Fruit fly (Drosophila melanogaster): Measurements from ENCODE around the gene mnb.
"Not testable (repeated sequence)": the region's sequence is repeated elsewhere in the genome, so short reads cannot be mapped to it uniquely, and the experiment has no call there.

mnb gene

DNA sequence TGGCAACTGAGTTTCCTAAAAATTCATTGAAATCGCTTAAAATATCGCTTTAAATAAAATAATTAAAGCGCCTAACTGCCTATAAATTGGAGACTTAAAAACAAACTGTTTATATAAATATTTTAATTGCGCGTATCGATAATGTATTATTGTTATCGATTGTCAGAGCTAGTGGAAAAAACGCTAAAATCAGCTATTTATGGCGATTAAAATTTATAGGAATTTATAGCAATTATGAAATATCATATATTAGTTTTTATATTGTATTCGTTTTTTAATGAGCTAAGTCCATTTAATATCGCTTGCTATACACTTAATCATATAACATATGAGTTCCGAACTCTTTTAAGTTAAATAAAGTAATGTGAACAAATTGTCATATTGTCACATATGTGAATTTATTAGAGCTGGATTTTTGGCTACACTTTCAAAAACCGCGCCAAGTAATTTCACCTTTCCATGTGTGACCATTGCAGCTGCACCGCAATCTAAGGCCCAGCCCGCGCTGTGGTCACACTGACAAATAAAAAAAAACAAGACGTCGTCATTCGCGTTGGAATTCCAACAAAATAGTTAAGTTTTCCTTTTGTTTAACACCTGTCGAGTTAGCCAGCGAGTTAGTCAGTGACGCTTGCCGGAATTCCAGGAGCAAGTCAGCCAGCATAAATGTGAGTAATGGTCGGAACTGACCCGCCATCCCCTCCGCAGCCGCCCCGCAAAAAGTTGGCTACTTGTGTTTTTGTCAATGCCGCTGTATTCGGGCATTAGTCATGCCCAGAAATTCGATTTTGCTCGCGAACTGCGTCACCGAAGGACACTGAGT, 20.4 kb upstream of the mnb start, which contains the start of the genes CG7772 and Vps4 (continued):
- TF ChIP-seq hkb (optimal IDR thresholded peaks at IDR 0.05) = no peak
- TF ChIP-seq hkb (GFP tag; IDR thresholded peaks at IDR 0.05) = no peak
- peak in 1 of 2 experiments; percentile 44 for TF ChIP-seq Pdp1 (GFP tag; optimal IDR thresholded peaks at IDR 0.05)
- TF ChIP-seq MESR4 (GFP tag; optimal IDR thresholded peaks at IDR 0.05) = peak; percentile 85
- no peak for TF ChIP-seq Ssrp (tag; optimal IDR thresholded peaks at IDR 0.05)
- TF ChIP-seq CG6791 (GFP tag; IDR thresholded peaks at IDR 0.05; ENCODE audit: partially characterized antibody) = peak; percentile 36; the same call in 1 of the 3 replicates
- TF ChIP-seq CG4404 (GFP tag; IDR thresholded peaks at IDR 0.05) = no peak
- TF ChIP-seq CG15514 (GFP tag; optimal IDR thresholded peaks at IDR 0.05) = peak; percentile 40
- TF ChIP-seq Drgx (GFP tag; IDR thresholded peaks at IDR 0.05) = no peak
- TF ChIP-seq pros (GFP tag; optimal IDR thresholded peaks at IDR 0.05) = no peak
- TF ChIP-seq CG3726 (GFP tag; IDR thresholded peaks at IDR 0.05) = no peak
- TF ChIP-seq trem (tag; optimal IDR thresholded peaks at IDR 0.05) = peak; percentile 24
- no peak for TF ChIP-seq CG42726 (GFP tag; IDR thresholded peaks at IDR 0.05; ENCODE audit: partially characterized antibody)
- peak; percentile 90 for TF ChIP-seq E2f2 (GFP tag; IDR thresholded peaks at IDR 0.05)
- no peak for TF ChIP-seq CG8388 (GFP tag; optimal IDR thresholded peaks at IDR 0.05)
- no peak for TF ChIP-seq CG7745 (tag; optimal IDR thresholded peaks at IDR 0.05)
- TF ChIP-seq CG7786 (GFP tag; optimal IDR thresholded peaks at IDR 0.05) = no peak
- peak; percentile 29 for TF ChIP-seq Sin3A (optimal IDR thresholded peaks at IDR 0.05)
- no peak for TF ChIP-seq dati (GFP tag; IDR thresholded peaks at IDR 0.05)
- TF ChIP-seq Dref (GFP tag; IDR thresholded peaks at IDR 0.05) = peak; percentile 58
- no peak for TF ChIP-seq CG11398 (GFP tag; optimal IDR thresholded peaks at IDR 0.05)
- no peak for TF ChIP-seq jigr1 (GFP tag; IDR thresholded peaks at IDR 0.05)
- 0 out of 3 replicates have a peak, but pooled peaks have one; percentile 11 for TF ChIP-seq CG16813 (GFP tag; IDR thresholded peaks at IDR 0.05; ENCODE audit: partially characterized antibody)
- no peak for TF ChIP-seq Bdp1 (GFP tag; optimal IDR thresholded peaks at IDR 0.05)
- TF ChIP-seq gcm (GFP tag; optimal IDR thresholded peaks at IDR 0.05) = no peak
- TF ChIP-seq tio (GFP tag; optimal IDR thresholded peaks at IDR 0.05) = no peak
- no peak for TF ChIP-seq Mad (GFP tag; optimal IDR thresholded peaks at IDR 0.05)
- TF ChIP-seq cg (GFP tag; optimal IDR thresholded peaks at IDR 0.05) = no peak
- TF ChIP-seq chinmo (GFP tag; IDR thresholded peaks at IDR 0.05; ENCODE audit: partially characterized antibody) = 0 out of 4 replicates have a peak, but pooled peaks have one; percentile 37
- TF ChIP-seq CTCF (GFP tag; optimal IDR thresholded peaks at IDR 0.05) = no peak
- TF ChIP-seq unc-4 (GFP tag; IDR thresholded peaks at IDR 0.05; ENCODE audit: partially characterized antibody) = peak; percentile 45; the same call in 1 of the 2 replicates
- TF ChIP-seq CG14050 (GFP tag; IDR thresholded peaks at IDR 0.05) = no peak
- TF ChIP-seq unpg (GFP tag; optimal IDR thresholded peaks at IDR 0.05) = no peak
- no peak for TF ChIP-seq slbo (GFP tag; IDR thresholded peaks at IDR 0.05)

DNA sequence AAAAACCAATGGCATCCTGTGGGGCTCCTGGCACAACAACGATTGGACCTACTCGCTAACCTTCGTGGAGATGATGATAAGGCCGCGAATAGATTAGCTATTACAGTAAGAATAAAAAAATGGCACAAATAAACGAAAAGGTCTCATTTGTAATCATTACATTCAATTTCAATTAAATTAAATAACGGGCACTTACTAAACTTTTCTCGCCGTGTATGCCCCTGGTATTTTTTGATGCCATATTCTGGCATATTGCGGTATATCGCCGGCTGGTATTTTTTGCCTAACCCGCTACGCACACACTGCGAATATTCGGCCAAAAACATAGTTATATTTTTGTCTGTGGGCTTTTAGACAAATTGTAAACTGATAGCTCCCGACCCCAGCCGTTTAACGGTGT, 12.4 kb upstream of the mnb start, which contains the start of gene Gss2:
Gene Gss2 (plus strand): TSS at position 301 of the 400 bp plus-strand sequence.
- not testable (repeated sequence) for TF ChIP-seq CG13296 (GFP tag; optimal IDR thresholded peaks at IDR 0.05); wor (GFP tag; IDR thresholded peaks at IDR 0.05); trh (GFP tag; optimal IDR thresholded peaks at IDR 0.05)

DNA sequence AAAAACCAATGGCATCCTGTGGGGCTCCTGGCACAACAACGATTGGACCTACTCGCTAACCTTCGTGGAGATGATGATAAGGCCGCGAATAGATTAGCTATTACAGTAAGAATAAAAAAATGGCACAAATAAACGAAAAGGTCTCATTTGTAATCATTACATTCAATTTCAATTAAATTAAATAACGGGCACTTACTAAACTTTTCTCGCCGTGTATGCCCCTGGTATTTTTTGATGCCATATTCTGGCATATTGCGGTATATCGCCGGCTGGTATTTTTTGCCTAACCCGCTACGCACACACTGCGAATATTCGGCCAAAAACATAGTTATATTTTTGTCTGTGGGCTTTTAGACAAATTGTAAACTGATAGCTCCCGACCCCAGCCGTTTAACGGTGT, 2.2 kb upstream of the mnb start, which contains the start of gene Gss1:
Gene Gss1 (plus strand): TSS at position 301 of the 400 bp plus-strand sequence.
- TF ChIP-seq gce (GFP tag; IDR thresholded peaks at IDR 0.05); CG9609 (GFP tag; optimal IDR thresholded peaks at IDR 0.05); CG31388 (GFP tag; optimal IDR thresholded peaks at IDR 0.05): not testable (repeated sequence)

Measured in whole organism, embryonic.